Worm (Caenorhabditis elegans) whole organism, midembryonic: ENCODE data around the gene cdh-3.

Experiments
- flt-1 ChIP-seq: fragments of 200-800 bp; sonication (Bioruptor generic); IDR thresholded peaks from 2 replicates; pipeline ENCODE4 v1.3.6; 2022; ENCODE audit warnings: missing genetic modification characterization, missing compliant biosample characterization
- med-1 ChIP-seq: sonication (generic microtip); optimal IDR thresholded peaks from 2 replicates; lab custom pipeline; 2017; ENCODE audit warnings: missing genetic modification characterization, mild to moderate bottlenecking, missing compliant biosample characterization, antibody characterized with exemption, missing genetic modification reagents; ENCODE audit not compliant: insufficient read depth
- ztf-23 ChIP-seq: fragments of 200-800 bp; sonication (Bioruptor generic); IDR thresholded peaks from 2 replicates; pipeline ENCODE4 v1.3.6; 2022; ENCODE audit warnings: missing genetic modification reagents, missing genetic modification characterization, missing compliant biosample characterization
- ztf-29 ChIP-seq: fragments of 200-800 bp; sonication (Bioruptor generic); IDR thresholded peaks from 2 replicates; pipeline ENCODE4 v1.3.6; 2022; ENCODE audit warnings: missing genetic modification reagents, missing genetic modification characterization, missing compliant biosample characterization

- TF ChIP-seq ztf-29 (GFP tag; lab: Robert Waterston, UW) (no peak), ztf-23 (no peak), flt-1 (GFP tag; lab: Robert Waterston, UW) (no peak), med-1 (GFP tag; lab: Kevin White, UChicago) (no peak)
These were observed 23.2 kb downstream of the cdh-3 start for ce11 chrIII:7731085-7731484.
